Worm (Caenorhabditis elegans): ENCODE measurements around the gene M79.2.

M79.2 gene

DNA sequence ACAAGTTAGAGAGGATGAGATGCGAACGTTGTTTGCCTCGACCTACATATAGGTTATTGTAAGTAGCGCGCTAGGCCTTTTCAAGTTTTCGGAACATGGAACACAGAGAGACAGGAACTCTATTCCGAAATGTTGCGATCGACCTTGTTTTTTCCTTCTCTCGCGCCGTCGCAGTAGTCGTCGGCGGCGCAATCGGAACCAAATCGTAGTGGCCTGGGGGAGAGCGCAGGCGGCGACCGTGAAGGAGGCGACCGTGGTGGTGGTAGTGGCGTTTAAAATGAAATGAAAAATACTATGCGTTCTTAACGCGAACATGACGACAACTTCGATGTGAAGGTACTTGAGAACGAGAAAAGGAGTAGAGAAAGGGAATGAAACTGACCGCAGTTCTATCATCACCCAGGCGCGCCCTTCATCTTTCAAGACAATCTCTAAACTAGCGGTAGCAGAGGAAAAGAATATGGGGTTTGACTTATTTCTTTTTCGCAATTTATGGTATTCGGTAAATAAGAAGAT is 19.0 kb upstream of the M79.2 start:
- TF ChIP-seq Y116A8C.19 (tag; optimal IDR thresholded peaks at IDR 0.05; ENCODE audit: borderline replicate concordance): no peak
- TF ChIP-seq nhr-85 (tag): peak; percentile 70
- no peak for TF ChIP-seq ztf-4 (tag; optimal IDR thresholded peaks at IDR 0.05)
- peak; percentile 69 for TF ChIP-seq blmp-1 (tag; optimal IDR thresholded peaks at IDR 0.05)
- peak; percentile 78 for TF ChIP-seq lin-14 (GFP tag; optimal IDR thresholded peaks at IDR 0.05)
- peak; percentile 3 for TF ChIP-seq nhr-20 (tag; optimal IDR thresholded peaks at IDR 0.05)
- TF ChIP-seq efl-1 (optimal IDR thresholded peaks at IDR 0.05): no peak
- peak in 1 of 2 experiments; percentile 34 for TF ChIP-seq efl-1 (GFP tag; optimal IDR thresholded peaks at IDR 0.05 in 1 of 2)

DNA sequence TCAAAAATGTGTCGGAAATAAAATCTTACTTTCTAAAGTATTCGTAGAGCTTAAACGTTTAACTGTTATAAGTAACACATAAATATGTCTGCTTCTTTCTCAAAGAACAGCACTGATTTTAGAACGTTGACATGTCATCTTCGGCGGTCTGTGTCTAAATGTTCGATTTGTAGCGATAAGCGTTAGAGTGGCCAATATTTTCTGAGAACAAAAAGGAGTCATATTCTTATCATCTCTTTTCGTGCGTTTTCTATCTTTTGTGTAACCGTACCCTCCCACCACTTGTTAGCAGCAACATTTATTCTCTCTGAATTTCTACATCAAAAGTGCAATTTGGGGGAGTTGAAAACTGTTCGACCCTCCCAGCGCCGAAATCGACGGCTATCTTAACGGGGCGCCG is 16.5 kb upstream of the M79.2 start:
- TF ChIP-seq alr-1 (tag; optimal IDR thresholded peaks at IDR 0.05; ENCODE audit: borderline replicate concordance) (no peak), C04F5.9 (tag; optimal IDR thresholded peaks at IDR 0.05) (no peak), xbp-1 (tag; optimal IDR thresholded peaks at IDR 0.05) (no peak), ztf-4 (tag; optimal IDR thresholded peaks at IDR 0.05) (no peak), pag-3 (tag; optimal IDR thresholded peaks at IDR 0.05; ENCODE audit: borderline replicate concordance, insufficient read depth) (no peak), nhr-77 (tag; optimal IDR thresholded peaks at IDR 0.05) (no peak), dsc-1 (tag; optimal IDR thresholded peaks at IDR 0.05) (no peak), lin-14 (GFP tag; optimal IDR thresholded peaks at IDR 0.05) (no peak), nhr-85 (tag) (no peak)

DNA sequence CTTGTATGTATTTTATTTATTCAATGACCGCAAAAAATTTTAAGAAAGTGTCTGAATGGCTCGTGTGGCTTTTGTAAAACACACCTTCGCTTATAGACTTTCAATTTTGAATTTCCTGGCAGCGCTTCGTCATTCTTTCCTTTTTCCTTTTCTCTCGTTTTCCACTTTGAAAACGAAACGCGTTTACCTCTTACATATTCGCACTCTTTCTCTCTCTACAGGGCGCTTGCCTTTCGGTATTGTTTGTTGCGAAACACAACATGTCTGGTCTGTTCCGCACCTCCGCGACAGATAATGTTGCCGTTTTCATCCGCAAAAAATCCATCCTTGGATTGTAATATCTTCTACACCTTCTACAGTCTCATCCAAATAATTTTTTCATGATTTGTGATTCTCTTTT is 12.0 kb upstream of the M79.2 start:
- TF ChIP-seq ceh-82 (tag; optimal IDR thresholded peaks at IDR 0.05) (peak in 1 of 3 experiments; percentile 3), elt-3 (tag; optimal IDR thresholded peaks at IDR 0.05) (no peak), mep-1 (tag; optimal IDR thresholded peaks at IDR 0.05) (peak; percentile 40), unc-30 (tag; optimal IDR thresholded peaks at IDR 0.05) (no peak), blmp-1 (tag; optimal IDR thresholded peaks at IDR 0.05) (peak; percentile 98)

DNA sequence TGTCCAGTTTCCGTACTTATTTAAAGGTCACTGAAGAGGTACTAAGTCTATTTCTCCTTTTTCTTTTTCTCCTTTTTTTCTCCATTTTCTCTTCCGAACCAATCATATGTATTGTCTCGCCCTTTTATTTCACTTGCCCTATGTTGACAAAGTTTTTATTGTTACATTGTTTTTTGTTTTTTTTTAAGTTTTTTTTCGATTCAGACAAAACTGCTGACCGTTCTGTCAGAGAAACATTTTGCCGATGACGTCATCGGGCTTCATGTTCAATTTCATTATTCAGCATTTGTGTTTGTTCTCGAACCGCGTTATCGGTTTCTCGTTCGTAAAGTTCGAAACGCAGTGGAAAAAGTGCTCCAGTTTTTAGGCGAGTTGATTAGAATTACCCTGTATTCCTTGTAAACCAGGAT is 10.8 kb upstream of the M79.2 start:
- TF ChIP-seq aha-1 (tag; optimal IDR thresholded peaks at IDR 0.05): no peak
- no peak for TF ChIP-seq sox-4 (tag; optimal IDR thresholded peaks at IDR 0.05)
- TF ChIP-seq ceh-82 (tag; optimal IDR thresholded peaks at IDR 0.05): no peak
- TF ChIP-seq ama-1 (optimal IDR thresholded peaks at IDR 0.05): no peak
- no peak for TF ChIP-seq ceh-90 (tag; optimal IDR thresholded peaks at IDR 0.05)
- TF ChIP-seq nhr-85 (tag): peak; percentile 74
- no peak for TF ChIP-seq efl-1 (optimal IDR thresholded peaks at IDR 0.05)
- TF ChIP-seq efl-1 (GFP tag; optimal IDR thresholded peaks at IDR 0.05 in 1 of 2): peak in 1 of 2 experiments; percentile 88
- TF ChIP-seq blmp-1 (tag; optimal IDR thresholded peaks at IDR 0.05): peak; percentile 85
- TF ChIP-seq snu-23 (GFP tag; optimal IDR thresholded peaks at IDR 0.05): peak; percentile 21
- TF ChIP-seq nhr-20 (tag; optimal IDR thresholded peaks at IDR 0.05): peak; percentile 0
- peak; percentile 63 for TF ChIP-seq lin-14 (GFP tag; optimal IDR thresholded peaks at IDR 0.05)

DNA sequence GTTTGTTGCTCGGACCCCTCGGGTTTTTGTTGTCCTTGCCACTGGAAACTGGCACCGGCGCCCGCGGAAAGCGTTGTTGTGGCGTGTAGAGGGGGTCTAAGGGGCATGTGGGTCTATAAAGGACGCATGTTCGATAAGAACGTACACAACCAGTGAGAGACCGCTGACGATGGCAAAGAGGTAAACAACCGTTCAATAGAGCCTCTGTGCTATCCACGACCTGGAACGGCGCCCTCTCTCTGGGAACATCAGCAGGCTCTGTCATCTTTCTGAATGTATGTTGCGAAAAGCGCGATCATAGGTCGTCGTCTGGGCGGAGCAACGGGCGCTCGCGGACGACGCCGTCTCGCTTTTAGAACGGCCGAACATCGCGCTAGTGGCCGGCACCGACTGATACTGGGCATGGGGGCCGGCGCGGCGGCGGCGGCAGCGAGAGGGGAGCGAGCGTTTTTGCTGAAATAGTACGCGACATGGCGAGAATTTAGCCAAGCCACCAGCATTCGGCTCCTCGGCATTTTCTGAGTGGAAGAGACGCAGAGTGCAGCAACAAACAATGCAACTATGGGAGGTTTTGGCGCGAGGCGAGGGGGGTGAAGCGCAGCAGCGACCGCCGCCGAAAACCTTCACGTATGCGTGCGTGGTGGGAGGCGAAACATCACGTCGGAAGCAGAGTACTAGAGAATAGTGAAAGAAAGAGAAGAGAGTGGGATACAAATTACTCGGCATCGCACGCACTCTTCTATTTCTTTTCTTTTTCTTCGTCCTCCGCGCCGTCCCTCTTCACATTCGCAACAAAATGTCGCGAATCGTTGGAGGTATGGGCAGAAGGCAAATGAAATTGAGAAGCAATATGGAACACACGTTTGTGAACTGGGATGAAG is 8.7 kb upstream of the M79.2 start:
- no peak for TF ChIP-seq unc-30 (tag; optimal IDR thresholded peaks at IDR 0.05)
- TF ChIP-seq ceh-63 (GFP tag; optimal IDR thresholded peaks at IDR 0.05): no peak
- TF ChIP-seq mab-9 (GFP tag; IDR thresholded peaks at IDR 0.05): no peak
- peak; percentile 54 for TF ChIP-seq isw-1 (GFP tag; IDR thresholded peaks at IDR 0.05)
- TF ChIP-seq ceh-82 (tag; optimal IDR thresholded peaks at IDR 0.05): peak; percentile 20 to 88 (median 58)
- TF ChIP-seq ces-1 (GFP tag; optimal IDR thresholded peaks at IDR 0.05): no peak
- peak; percentile 84 for TF ChIP-seq nhr-47 (tag; optimal IDR thresholded peaks at IDR 0.05)
- TF ChIP-seq snpc-4 (tag; optimal IDR thresholded peaks at IDR 0.05): peak; percentile 41
- no peak for TF ChIP-seq nhr-76 (tag; optimal IDR thresholded peaks at IDR 0.05)
- no peak for TF ChIP-seq C34B4.2 (tag; optimal IDR thresholded peaks at IDR 0.05)
- TF ChIP-seq nhr-237 (tag; optimal IDR thresholded peaks at IDR 0.05): no peak
- peak; percentile 78 for TF ChIP-seq swsn-7 (tag; optimal IDR thresholded peaks at IDR 0.05)
- peak in 1 of 2 experiments; percentile 41 for TF ChIP-seq ztf-11 (tag; optimal IDR thresholded peaks at IDR 0.05)
- peak; percentile 78 for TF ChIP-seq irx-1 (tag; optimal IDR thresholded peaks at IDR 0.05)
- TF ChIP-seq nhr-20 (tag; optimal IDR thresholded peaks at IDR 0.05): peak; percentile 90
- peak; percentile 13 to 46 (median 28) for TF ChIP-seq dpl-1 (GFP tag; optimal IDR thresholded peaks at IDR 0.05)
- peak; percentile 24 for TF ChIP-seq pax-3 (tag; optimal IDR thresholded peaks at IDR 0.05)
- TF ChIP-seq lin-15B (tag; optimal IDR thresholded peaks at IDR 0.05): no peak
- peak; percentile 83 for TF ChIP-seq egl-13 (tag; optimal IDR thresholded peaks at IDR 0.05)
- no peak for TF ChIP-seq lir-3 (tag; optimal IDR thresholded peaks at IDR 0.05; ENCODE audit: poor library complexity)
- TF ChIP-seq fkh-8 (tag; optimal IDR thresholded peaks at IDR 0.05): peak; percentile 92
- no peak for TF ChIP-seq unc-98 (GFP tag; IDR thresholded peaks at IDR 0.05)
- TF ChIP-seq nhr-11 (tag; optimal IDR thresholded peaks at IDR 0.05): no peak
